Fruit fly (Drosophila melanogaster): ENCODE results near the gene CG10508.

- no peak for TF ChIP-seq N (GFP tag; optimal IDR thresholded peaks at IDR 0.05)
- TF ChIP-seq br (GFP tag; optimal IDR thresholded peaks at IDR 0.05), result no peak
- no peak for TF ChIP-seq foxo (GFP tag; optimal IDR thresholded peaks at IDR 0.05)
- TF ChIP-seq h (GFP tag; optimal IDR thresholded peaks at IDR 0.05), result no peak
- no peak for TF ChIP-seq pan (optimal IDR thresholded peaks at IDR 0.05)
- no peak for TF ChIP-seq dl (GFP tag; optimal IDR thresholded peaks at IDR 0.05; ENCODE audit: insufficient read depth in 1 of 2, partially characterized antibody in 2 of 2)
- TF ChIP-seq psq (GFP tag; optimal IDR thresholded peaks at IDR 0.05), result no peak
- TF ChIP-seq OdsH (GFP tag; optimal IDR thresholded peaks at IDR 0.05), result no peak
- no peak for TF ChIP-seq jim (GFP tag; optimal IDR thresholded peaks at IDR 0.05)
- no peak for TF ChIP-seq woc (GFP tag; optimal IDR thresholded peaks at IDR 0.05)
- no peak for TF ChIP-seq Jra (GFP tag; optimal IDR thresholded peaks at IDR 0.05)
- TF ChIP-seq ey (GFP tag; optimal IDR thresholded peaks at IDR 0.05), result no peak
- TF ChIP-seq Hr78 (GFP tag; optimal IDR thresholded peaks at IDR 0.05), result no peak
These were observed 24.4 kb upstream of the CG10508 start for dm6 chr3L:21185622-21186021.

All from whole organism, wandering third instar larva.